Fruit fly (Drosophila melanogaster) S2 (cell line): Measurements from ENCODE around the gene mRpS23.

ENCODE experiments used
- CG8478 ChIP-seq: fragments of >200 bp; optimal IDR thresholded peaks from 2 replicates; lab custom pipeline; 2018
- CTCF ChIP-seq, 2 experiments: fragments of >200 bp; optimal IDR thresholded peaks; 2 replicates each; lab custom pipeline; 2018

dm6 chr2L:13793405-13793804 is 41.5 kb downstream of the mRpS23 start, which contains the start of gene Sec71:
- TF ChIP-seq CG8478 (lab: Kevin White, UChicago) (no peak), CTCF (optimal IDR thresholded peaks at IDR 0.05; lab: Kevin White, UChicago) (no peak)
